Worm (Caenorhabditis elegans) whole organism, late embryonic: ENCODE data around the gene ZK1086.2.

ENCODE experiments used
- dve-1 ChIP-seq: sonication (generic microtip); optimal IDR thresholded peaks from 2 replicates; lab custom pipeline; 2017; ENCODE audit warnings: antibody characterized with exemption, mild to moderate bottlenecking, missing genetic modification characterization, missing compliant biosample characterization
- lin-11 ChIP-seq: fragments of 200-800 bp; sonication (Bioruptor generic); optimal IDR thresholded peaks from 2 replicates; lab custom pipeline; 2018; ENCODE audit warnings: mild to moderate bottlenecking, missing genetic modification characterization, missing compliant biosample characterization
- pha-4 ChIP-seq: fragments of 150-350 bp; optimal IDR thresholded peaks from 2 replicates; lab custom pipeline; 2018; ENCODE audit warnings: missing biosample characterization, missing genetic modification reagents, missing genetic modification characterization
- tbx-7 ChIP-seq: sonication (generic microtip); optimal IDR thresholded peaks from 2 replicates; lab custom pipeline; 2016; ENCODE audit warnings: missing genotype, missing genetic modification characterization, missing compliant biosample characterization
- unc-55 ChIP-seq: sonication (generic microtip); optimal IDR thresholded peaks from 2 replicates; lab custom pipeline; 2017; ENCODE audit warnings: missing biosample characterization, missing genetic modification reagents, missing genetic modification characterization

- no peak for TF ChIP-seq tbx-7 (tag; lab: Kevin White, UChicago)
- no peak for TF ChIP-seq pha-4 (tag; lab: Kevin White, UChicago)
- TF ChIP-seq lin-11, result no peak
- no peak for TF ChIP-seq unc-55
- no peak for TF ChIP-seq dve-1
These were observed 11.4 kb downstream of the ZK1086.2 start for ce11 chrX:13782074-13782462.
